Worm (Caenorhabditis elegans) whole organism, early embryonic: ENCODE measurements around the gene Y69E1A.1.

Source experiments
- ama-1 ChIP-seq: fragments of 150-350 bp; optimal IDR thresholded peaks from 2 replicates; lab custom pipeline; 2014
- flt-1 ChIP-seq: fragments of 200-800 bp; sonication (Bioruptor generic); IDR thresholded peaks from 2 replicates; pipeline ENCODE4 v1.3.6; 2022; ENCODE audit warnings: missing genetic modification characterization, missing compliant biosample characterization
- hnd-1 ChIP-seq: sonication (generic microtip); optimal IDR thresholded peaks from 2 replicates; lab custom pipeline; 2016; ENCODE audit warnings: missing genetic modification characterization, missing compliant biosample characterization
- scrt-1 ChIP-seq: fragments of 200-800 bp; sonication (Bioruptor generic); IDR thresholded peaks from 2 replicates; pipeline ENCODE4 v1.3.6; 2022; ENCODE audit warnings: missing genetic modification characterization, missing compliant biosample characterization
- sea-1 ChIP-seq: fragments of 200-800 bp; sonication (Bioruptor generic); conservative IDR thresholded peaks from 2 replicates; pipeline ENCODE4 v1.3.6; 2022; ENCODE audit warnings: missing genetic modification characterization, missing compliant biosample characterization

- TF ChIP-seq flt-1 (GFP tag; lab: Robert Waterston, UW) (no peak), scrt-1 (GFP tag; lab: Robert Waterston, UW) (no peak), hnd-1 (tag; lab: Kevin White, UChicago) (no peak), ama-1 (no peak), sea-1 (no peak)
Measured at ce11 chrIV:10958230-10958588, 9.5 kb upstream of the Y69E1A.1 start, which contains the start of gene sri-19.
